Worm (Caenorhabditis elegans) whole organism, early embryonic: ENCODE results near the gene srz-82.
A peak's percentile ranks its signal among the peaks of the same experiment; 100 is the strongest.

Experiments
- B0310.2 ChIP-seq: sonication (generic microtip); optimal IDR thresholded peaks from 2 replicates; lab custom pipeline; 2016; ENCODE audit warnings: mild to moderate bottlenecking, missing genetic modification characterization, missing compliant biosample characterization
- F13C5.2 ChIP-seq: sonication (generic microtip); optimal IDR thresholded peaks from 2 replicates; lab custom pipeline; 2017; ENCODE audit warnings: mild to moderate bottlenecking, missing genetic modification characterization, inconsistent platforms, missing compliant biosample characterization
- aly-1 ChIP-seq: sonication (generic microtip); optimal IDR thresholded peaks from 2 replicates; lab custom pipeline; 2016; ENCODE audit warnings: missing genetic modification characterization, missing compliant biosample characterization
- ama-1 ChIP-seq: fragments of 150-350 bp; optimal IDR thresholded peaks from 2 replicates; lab custom pipeline; 2014
- ceh-13 ChIP-seq: fragments of 200-800 bp; sonication (Bioruptor generic); optimal IDR thresholded peaks from 2 replicates; lab custom pipeline; 2018; ENCODE audit warnings: mild to moderate bottlenecking, missing genetic modification characterization, missing compliant biosample characterization
- ceh-36 ChIP-seq: sonication (generic microtip); optimal IDR thresholded peaks from 2 replicates; lab custom pipeline; 2016; ENCODE audit warnings: missing genetic modification characterization, inconsistent platforms, missing compliant biosample characterization
- ets-7 ChIP-seq: sonication (generic microtip); optimal IDR thresholded peaks from 2 replicates; lab custom pipeline; 2016; ENCODE audit warnings: missing genotype, missing genetic modification characterization, missing compliant biosample characterization
- flt-1 ChIP-seq: fragments of 200-800 bp; sonication (Bioruptor generic); IDR thresholded peaks from 2 replicates; pipeline ENCODE4 v1.3.6; 2022; ENCODE audit warnings: missing genetic modification characterization, missing compliant biosample characterization
- hmbx-1 ChIP-seq: sonication (generic microtip); optimal IDR thresholded peaks from 2 replicates; lab custom pipeline; 2016; ENCODE audit warnings: mild to moderate bottlenecking, missing genetic modification characterization, missing compliant biosample characterization
- hmg-4 ChIP-seq: fragments of 200-800 bp; sonication (Bioruptor generic); optimal IDR thresholded peaks from 2 replicates; lab custom pipeline; 2018; ENCODE audit warnings: mild to moderate bottlenecking, missing genetic modification characterization, missing compliant biosample characterization
- hnd-1 ChIP-seq: sonication (generic microtip); optimal IDR thresholded peaks from 2 replicates; lab custom pipeline; 2016; ENCODE audit warnings: missing genetic modification characterization, missing compliant biosample characterization
- pes-1 ChIP-seq: fragments of 200-800 bp; sonication (Bioruptor generic); IDR thresholded peaks from 2 replicates; pipeline ENCODE4 v1.3.6; 2022; ENCODE audit warnings: missing genetic modification reagents, missing genetic modification characterization, missing compliant biosample characterization
- scrt-1 ChIP-seq: fragments of 200-800 bp; sonication (Bioruptor generic); IDR thresholded peaks from 2 replicates; pipeline ENCODE4 v1.3.6; 2022; ENCODE audit warnings: missing genetic modification characterization, missing compliant biosample characterization
- sea-1 ChIP-seq: fragments of 200-800 bp; sonication (Bioruptor generic); conservative IDR thresholded peaks from 2 replicates; pipeline ENCODE4 v1.3.6; 2022; ENCODE audit warnings: missing genetic modification characterization, missing compliant biosample characterization
- tbx-11 ChIP-seq: fragments of 200-800 bp; sonication (Bioruptor generic); IDR thresholded peaks from 2 replicates; pipeline ENCODE4 v1.3.6; 2022; ENCODE audit warnings: missing genetic modification characterization, missing compliant biosample characterization
- tbx-37 ChIP-seq: fragments of 200-800 bp; sonication (Bioruptor generic); conservative IDR thresholded peaks from 2 replicates; pipeline ENCODE4 v1.3.6; 2022; ENCODE audit warnings: missing genetic modification reagents, missing genetic modification characterization, missing compliant biosample characterization
- tra-4 ChIP-seq: sonication (generic microtip); optimal IDR thresholded peaks from 2 replicates; lab custom pipeline; 2017; ENCODE audit warnings: missing genetic modification characterization, missing compliant biosample characterization

srz-82 gene

ce11 chrIV:3444101-3444500 lies 38.6 kb upstream of the srz-82 start, which contains the start of gene F09D12.2:
Gene F09D12.2 (minus strand): TSS chrIV:3444201.
- TF ChIP-seq ceh-13 (no peak), pes-1 (GFP tag; lab: Robert Waterston, UW) (no peak), B0310.2 (tag; lab: Kevin White, UChicago) (no peak), ceh-36 (tag; lab: Kevin White, UChicago) (no peak), F13C5.2 (tag; lab: Kevin White, UChicago) (no peak), flt-1 (no peak), hmbx-1 (tag; lab: Kevin White, UChicago) (no peak), ets-7 (no peak), hnd-1 (no peak), scrt-1 (GFP tag; lab: Robert Waterston, UW) (no peak), sea-1 (no peak), tbx-37 (GFP tag; lab: Robert Waterston, UW) (no peak), tra-4 (tag; lab: Kevin White, UChicago) (no peak), aly-1 (tag; lab: Kevin White, UChicago) (no peak), hmg-4 (GFP tag; lab: Kevin White, UChicago) (no peak)

ce11 chrIV:3444614-3445013 lies 38.1 kb upstream of the srz-82 start, which contains the start of gene F58E2.5:
Gene F58E2.5 (plus strand): TSS chrIV:3444914.
- TF ChIP-seq ceh-13 (no peak), tbx-37 (GFP tag; lab: Robert Waterston, UW) (no peak), ets-7 (no peak)

- TF ChIP-seq scrt-1 (GFP tag; lab: Robert Waterston, UW) (no peak), tbx-37 (GFP tag; lab: Robert Waterston, UW) (no peak), tra-4 (tag; lab: Kevin White, UChicago) (no peak), B0310.2 (tag; lab: Kevin White, UChicago) (no peak), hmbx-1 (tag; lab: Kevin White, UChicago) (no peak), ceh-13 (no peak), aly-1 (tag; lab: Kevin White, UChicago) (no peak)
These were observed 35.3 kb upstream of the srz-82 start for ce11 chrIV:3447350-3447749.

ce11 chrIV:3452516-3452915 lies 30.2 kb upstream of the srz-82 start:
- TF ChIP-seq ama-1 (no peak), flt-1 (no peak), tra-4 (tag; lab: Kevin White, UChicago) (no peak), B0310.2 (tag; lab: Kevin White, UChicago) (no peak), hmbx-1 (tag; lab: Kevin White, UChicago) (no peak), scrt-1 (GFP tag; lab: Robert Waterston, UW) (no peak), hnd-1 (no peak), F13C5.2 (tag; lab: Kevin White, UChicago) (no peak), tbx-11 (GFP tag; lab: Robert Waterston, UW) (no peak), ets-7 (no peak), sea-1 (no peak), ceh-36 (tag; lab: Kevin White, UChicago) (no peak), pes-1 (GFP tag; lab: Robert Waterston, UW) (no peak), aly-1 (tag; lab: Kevin White, UChicago) (no peak)

ce11 chrIV:3453346-3453745 lies 29.3 kb upstream of the srz-82 start, which contains the start of gene srz-23:
Gene srz-23 (plus strand): TSS chrIV:3453608.
- TF ChIP-seq F13C5.2 (tag; lab: Kevin White, UChicago) (no peak), hmbx-1 (tag; lab: Kevin White, UChicago) (no peak), scrt-1 (GFP tag; lab: Robert Waterston, UW) (no peak), B0310.2 (tag; lab: Kevin White, UChicago) (no peak), flt-1 (no peak), ets-7 (no peak), sea-1 (no peak), ceh-36 (tag; lab: Kevin White, UChicago) (no peak), aly-1 (tag; lab: Kevin White, UChicago) (no peak), tbx-37 (GFP tag; lab: Robert Waterston, UW) (no peak), tra-4 (tag; lab: Kevin White, UChicago) (no peak), tbx-11 (GFP tag; lab: Robert Waterston, UW) (no peak), pes-1 (GFP tag; lab: Robert Waterston, UW) (no peak), ama-1 (no peak), ceh-13 (no peak), hnd-1 (no peak), hmg-4 (GFP tag; lab: Kevin White, UChicago) (no peak)

ce11 chrIV:3455437-3455836 lies 27.3 kb upstream of the srz-82 start:
- TF ChIP-seq ceh-36 (tag; lab: Kevin White, UChicago), result peak; percentile 94

ce11 chrIV:3463254-3463653 lies 19.4 kb upstream of the srz-82 start, which contains the start of gene F58E2.4:
Gene F58E2.4 (plus strand): TSS chrIV:3463387.
- no peak for TF ChIP-seq hmg-4 (GFP tag; lab: Kevin White, UChicago)
- TF ChIP-seq B0310.2 (tag; lab: Kevin White, UChicago), result no peak

- no peak for TF ChIP-seq hmg-4 (GFP tag; lab: Kevin White, UChicago)
- TF ChIP-seq scrt-1 (GFP tag; lab: Robert Waterston, UW), result no peak
- TF ChIP-seq hnd-1, result no peak
These were observed 15.6 kb upstream of the srz-82 start, which contains the start of gene F58E2.3 for ce11 chrIV:3467128-3467527. Gene F58E2.3 (plus strand): TSS chrIV:3467428.

ce11 chrIV:3467751-3468150 lies 14.9 kb upstream of the srz-82 start:
- TF ChIP-seq tra-4 (tag; lab: Kevin White, UChicago) (no peak), F13C5.2 (tag; lab: Kevin White, UChicago) (no peak), ets-7 (no peak), hnd-1 (no peak), B0310.2 (tag; lab: Kevin White, UChicago) (no peak), hmg-4 (GFP tag; lab: Kevin White, UChicago) (no peak), ceh-36 (tag; lab: Kevin White, UChicago) (no peak), pes-1 (GFP tag; lab: Robert Waterston, UW) (no peak), flt-1 (no peak), ceh-13 (no peak), scrt-1 (GFP tag; lab: Robert Waterston, UW) (no peak)
